Worm (Caenorhabditis elegans) whole organism, L1 larva: Measurements from ENCODE around the gene srh-231.

Experiments
- ces-1 ChIP-seq: fragments of 150-350 bp; optimal IDR thresholded peaks from 2 replicates; lab custom pipeline; 2014; ENCODE audit warnings: missing biosample characterization, missing genetic modification reagents, missing genetic modification characterization
- efl-1 ChIP-seq, 4 experiments: fragments of 150-350 bp; optimal IDR thresholded peaks in 3 of 4; peaks in 1 of 4; 1 replicate in 1 of 4; 2 replicates in 3 of 4; lab custom pipeline; 2014; ENCODE audit warnings: missing biosample characterization in 2 of 4, missing genetic modification characterization in 2 of 4, missing genetic modification reagents in 2 of 4
- grh-1 ChIP-seq: fragments of 200-800 bp; sonication (Bioruptor generic); IDR thresholded peaks from 2 replicates; pipeline ENCODE4 v1.3.6; 2022; ENCODE audit warnings: missing genetic modification reagents, missing genetic modification characterization, missing compliant biosample characterization
- hpl-2 ChIP-seq: fragments of 150-350 bp; optimal IDR thresholded peaks from 2 replicates; lab custom pipeline; 2014; ENCODE audit warnings: missing biosample characterization, missing genetic modification reagents, missing genetic modification characterization
- lin-15B ChIP-seq: fragments of 150-350 bp; sonication (generic microtip); optimal IDR thresholded peaks from 3 replicates; lab custom pipeline; 2014; ENCODE audit warnings: missing biosample characterization, missing genetic modification characterization
- nhr-71 ChIP-seq: sonication (generic microtip); optimal IDR thresholded peaks from 2 replicates; lab custom pipeline; 2016; ENCODE audit warnings: mild to moderate bottlenecking, missing genetic modification characterization, moderate library complexity, missing compliant biosample characterization
- nhr-76 ChIP-seq: sonication (generic microtip); optimal IDR thresholded peaks from 2 replicates; lab custom pipeline; 2017; ENCODE audit warnings: missing biosample characterization, missing genetic modification characterization
- vab-15 ChIP-seq: sonication (generic microtip); optimal IDR thresholded peaks from 2 replicates; lab custom pipeline; 2017; ENCODE audit warnings: missing genotype, mild to moderate bottlenecking, missing genetic modification characterization, missing compliant biosample characterization
- zag-1 ChIP-seq: fragments of 150-350 bp; optimal IDR thresholded peaks from 2 replicates; lab custom pipeline; 2014; ENCODE audit warnings: missing biosample characterization, missing genetic modification characterization

DNA sequence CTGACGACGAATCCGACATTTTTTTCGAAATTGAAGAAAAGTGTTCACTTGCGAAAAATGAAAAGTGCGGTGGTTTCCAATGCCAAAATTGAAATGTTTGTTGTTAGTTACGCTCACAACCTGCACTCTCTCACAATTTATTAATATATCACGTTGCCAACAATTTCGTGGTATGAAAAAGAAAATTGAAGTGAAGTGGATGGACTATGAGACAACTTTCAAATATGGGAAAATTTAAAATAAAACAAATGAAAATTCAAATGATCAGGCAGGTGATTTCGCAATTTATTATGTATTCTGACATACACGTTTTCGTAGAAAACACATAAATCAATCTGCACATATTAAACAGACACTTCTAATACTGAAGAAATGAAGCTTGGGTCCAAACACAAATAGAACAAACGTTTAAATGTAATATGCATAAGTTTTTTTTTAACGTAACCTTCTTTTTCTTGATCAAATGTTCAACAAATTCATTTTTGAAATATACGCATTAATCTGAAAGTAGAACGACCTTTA, 34.1 kb upstream of the srh-231 start, which contains the start of gene srp-6:
- TF ChIP-seq zag-1 (no peak), ces-1 (GFP tag; lab: Kevin White, UChicago) (no peak), hpl-2 (GFP tag; lab: Kevin White, UChicago) (no peak), lin-15B (tag; lab: Kevin White, UChicago) (no peak), grh-1 (GFP tag; lab: Robert Waterston, UW) (no peak), nhr-76 (no peak), nhr-71 (tag; lab: Kevin White, UChicago) (peak; percentile 47), efl-1 (optimal IDR thresholded peaks at IDR 0.05; lab: Kevin White, UChicago) (no peak), efl-1 (GFP tag; optimal IDR thresholded peaks at IDR 0.05 in 1 of 2; lab: Kevin White, UChicago) (peak in 1 of 2 experiments; percentile 5), vab-15 (tag; lab: Kevin White, UChicago) (no peak)
